Worm (Caenorhabditis elegans): ENCODE measurements around the gene sqst-4.

Gene sqst-4

ce11 chrV:16470916-16471315 is 17.4 kb upstream of the sqst-4 start, which contains the start of gene srh-138:
Gene srh-138 (minus strand): TSS chrV:16471016.
- TF ChIP-seq ztf-29 (GFP tag; IDR thresholded peaks at IDR 0.05) = no peak
- no peak for TF ChIP-seq ref-1 (GFP tag; conservative IDR thresholded peaks at IDR 0.05)
- TF ChIP-seq flt-1 (GFP tag; IDR thresholded peaks at IDR 0.05) = no peak
- no peak for TF ChIP-seq tab-1 (GFP tag; IDR thresholded peaks at IDR 0.05)

DNA sequence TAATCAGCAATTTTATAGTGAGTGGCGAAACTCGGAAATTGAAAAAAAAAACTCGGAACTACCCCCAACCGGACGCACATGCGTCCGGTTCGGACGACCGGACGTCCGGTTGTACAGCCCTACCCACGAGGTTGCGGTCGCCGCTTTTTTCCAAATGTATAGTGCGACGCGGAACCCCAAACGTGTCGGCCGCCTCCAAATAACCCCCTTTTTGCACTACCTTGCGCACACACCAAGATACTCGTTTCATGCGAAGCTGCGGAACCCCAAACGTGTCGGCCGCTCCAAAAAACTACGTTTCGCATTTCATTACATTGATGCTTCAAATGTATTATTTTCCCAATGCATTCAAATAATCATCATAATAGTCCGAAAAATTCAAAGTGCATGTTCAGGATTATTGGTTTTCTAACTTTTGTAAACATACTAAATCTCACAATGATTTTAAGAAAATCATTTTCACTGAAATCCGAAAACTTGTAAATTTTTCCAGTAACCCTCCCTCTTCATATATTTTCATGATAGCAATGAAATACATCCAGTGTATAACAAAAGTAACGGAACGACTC is 16.2 kb upstream of the sqst-4 start, which contains the start of gene srw-35:
Gene srw-35, plus strand, starts transcription at position 519 of the 569 bp plus-strand sequence.
- no peak for TF ChIP-seq ztf-29 (GFP tag; IDR thresholded peaks at IDR 0.05)
- no peak for TF ChIP-seq ztf-23 (GFP tag; IDR thresholded peaks at IDR 0.05)
- TF ChIP-seq T22C8.4 (GFP tag; IDR thresholded peaks at IDR 0.05) = no peak
- TF ChIP-seq med-1 (GFP tag; optimal IDR thresholded peaks at IDR 0.05; ENCODE audit: insufficient read depth) = no peak
- no peak for TF ChIP-seq klf-2 (GFP tag; conservative IDR thresholded peaks at IDR 0.05)
- TF ChIP-seq cog-1 (tag; optimal IDR thresholded peaks at IDR 0.05) = no peak
- no peak for TF ChIP-seq ref-1 (GFP tag; conservative IDR thresholded peaks at IDR 0.05)
- TF ChIP-seq tab-1 (GFP tag; IDR thresholded peaks at IDR 0.05) = no peak
- no peak for TF ChIP-seq flt-1 (GFP tag; IDR thresholded peaks at IDR 0.05)

DNA sequence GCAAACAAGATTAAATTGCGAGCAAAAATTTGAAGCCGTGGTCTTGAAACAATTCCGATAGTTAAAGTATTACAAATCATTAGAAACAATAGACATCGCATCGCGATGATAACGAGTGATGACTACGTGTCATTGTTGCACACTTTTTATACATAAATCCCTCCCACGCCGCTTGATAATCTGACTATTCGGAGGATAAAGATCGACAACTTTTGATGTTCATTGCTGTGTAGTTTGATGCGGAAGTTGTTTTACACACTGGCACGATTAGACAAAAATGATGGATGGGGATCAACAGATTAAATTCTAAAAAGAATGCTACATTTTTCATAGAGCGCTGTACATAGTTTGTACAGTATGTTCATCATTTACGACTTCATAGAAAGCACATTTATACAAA is 9.0 kb upstream of the sqst-4 start, which contains the start of gene T08G3.11:
Gene T08G3.11, minus strand, starts transcription at position 101 of the 400 bp plus-strand sequence.
- TF ChIP-seq ztf-29 (GFP tag; IDR thresholded peaks at IDR 0.05) (no peak), klf-2 (GFP tag; conservative IDR thresholded peaks at IDR 0.05) (no peak), flt-1 (GFP tag; IDR thresholded peaks at IDR 0.05) (no peak), med-1 (GFP tag; optimal IDR thresholded peaks at IDR 0.05; ENCODE audit: insufficient read depth) (no peak), ref-1 (GFP tag; conservative IDR thresholded peaks at IDR 0.05) (no peak), cog-1 (tag; optimal IDR thresholded peaks at IDR 0.05) (no peak), tab-1 (GFP tag; IDR thresholded peaks at IDR 0.05) (no peak), T22C8.4 (GFP tag; IDR thresholded peaks at IDR 0.05) (no peak), ztf-23 (GFP tag; IDR thresholded peaks at IDR 0.05) (no peak)

ce11 chrV:16480919-16481630 is 7.2 kb upstream of the sqst-4 start, which contains the start of the genes F57E7.4 and spig-6:
Gene F57E7.4 (minus strand): TSS chrV:16481019.
Gene spig-6 (plus strand): TSS chrV:16481580.
- no peak for TF ChIP-seq tab-1 (GFP tag; IDR thresholded peaks at IDR 0.05)
- TF ChIP-seq med-1 (GFP tag; optimal IDR thresholded peaks at IDR 0.05; ENCODE audit: insufficient read depth) = no peak
- no peak for TF ChIP-seq ztf-23 (GFP tag; IDR thresholded peaks at IDR 0.05)
- TF ChIP-seq flt-1 (GFP tag; IDR thresholded peaks at IDR 0.05) = no peak
- TF ChIP-seq klf-2 (GFP tag; conservative IDR thresholded peaks at IDR 0.05) = no peak
- TF ChIP-seq cog-1 (tag; optimal IDR thresholded peaks at IDR 0.05) = no peak
- TF ChIP-seq T22C8.4 (GFP tag; IDR thresholded peaks at IDR 0.05) = no peak
- TF ChIP-seq ztf-29 (GFP tag; IDR thresholded peaks at IDR 0.05) = no peak
- TF ChIP-seq ref-1 (GFP tag; conservative IDR thresholded peaks at IDR 0.05) = no peak

ce11 chrV:16483044-16483443 is 5.2 kb upstream of the sqst-4 start, which contains the start of gene F57E7.2:
Gene F57E7.2 (minus strand): TSS chrV:16483144.
- no peak for TF ChIP-seq ztf-29 (GFP tag; IDR thresholded peaks at IDR 0.05)
- no peak for TF ChIP-seq cog-1 (tag; optimal IDR thresholded peaks at IDR 0.05)
- no peak for TF ChIP-seq flt-1 (GFP tag; IDR thresholded peaks at IDR 0.05)
- TF ChIP-seq ztf-23 (GFP tag; IDR thresholded peaks at IDR 0.05) = no peak

DNA sequence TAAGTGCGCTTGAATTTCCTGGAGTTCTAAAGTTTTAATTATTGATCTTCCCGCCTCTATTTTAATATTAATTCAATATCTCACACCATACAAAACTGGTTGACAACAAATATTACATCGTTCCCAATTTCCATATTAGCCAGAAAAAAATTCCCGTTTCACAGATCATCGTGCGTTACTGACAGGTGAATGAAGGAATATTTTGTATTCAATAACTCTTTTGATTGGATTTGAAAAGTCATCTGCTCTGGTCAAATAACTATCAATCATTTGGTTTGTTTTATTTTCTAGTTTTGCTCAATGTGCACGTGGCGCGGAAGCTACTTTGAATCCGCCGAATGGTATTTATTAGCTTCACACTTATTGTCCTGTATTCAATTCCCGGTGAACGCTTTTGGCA is 4.6 kb upstream of the sqst-4 start, which contains the start of gene srh-139:
Gene srh-139, plus strand, starts transcription at position 301 of the 400 bp plus-strand sequence.
- TF ChIP-seq ref-1 (GFP tag; conservative IDR thresholded peaks at IDR 0.05) (no peak), klf-2 (GFP tag; conservative IDR thresholded peaks at IDR 0.05) (no peak), med-1 (GFP tag; optimal IDR thresholded peaks at IDR 0.05; ENCODE audit: insufficient read depth) (no peak), ztf-23 (GFP tag; IDR thresholded peaks at IDR 0.05) (no peak), ztf-29 (GFP tag; IDR thresholded peaks at IDR 0.05) (no peak), flt-1 (GFP tag; IDR thresholded peaks at IDR 0.05) (no peak), cog-1 (tag; optimal IDR thresholded peaks at IDR 0.05) (no peak)

- TF ChIP-seq klf-2 (GFP tag; conservative IDR thresholded peaks at IDR 0.05) = no peak
- no peak for TF ChIP-seq tab-1 (GFP tag; IDR thresholded peaks at IDR 0.05)
- TF ChIP-seq cog-1 (tag; optimal IDR thresholded peaks at IDR 0.05) = no peak
- no peak for TF ChIP-seq ztf-23 (GFP tag; IDR thresholded peaks at IDR 0.05)
- TF ChIP-seq flt-1 (GFP tag; IDR thresholded peaks at IDR 0.05) = no peak
- TF ChIP-seq ref-1 (GFP tag; conservative IDR thresholded peaks at IDR 0.05) = no peak
- no peak for TF ChIP-seq ztf-29 (GFP tag; IDR thresholded peaks at IDR 0.05)
These were observed 798 bp upstream of the sqst-4 start, which contains the start of gene Y32B12A.5 for ce11 chrV:16487474-16487873. Gene Y32B12A.5 (minus strand): TSS chrV:16487574.

ce11 chrV:16494359-16494758 is 6.1 kb downstream of the sqst-4 start, which contains the start of gene comt-2:
Gene comt-2 (minus strand): TSS chrV:16494489.
- TF ChIP-seq tab-1 (GFP tag; IDR thresholded peaks at IDR 0.05) (no peak), ref-1 (GFP tag; conservative IDR thresholded peaks at IDR 0.05) (no peak), T22C8.4 (GFP tag; IDR thresholded peaks at IDR 0.05) (no peak), cog-1 (tag; optimal IDR thresholded peaks at IDR 0.05) (no peak), ztf-29 (GFP tag; IDR thresholded peaks at IDR 0.05) (no peak), ztf-23 (GFP tag; IDR thresholded peaks at IDR 0.05) (no peak)

ce11 chrV:16497504-16497903 is 9.2 kb downstream of the sqst-4 start, which contains the start of gene srh-136:
Gene srh-136 (minus strand): TSS chrV:16497596.
- TF ChIP-seq T22C8.4 (GFP tag; IDR thresholded peaks at IDR 0.05) (no peak), ztf-29 (GFP tag; IDR thresholded peaks at IDR 0.05) (no peak), tab-1 (GFP tag; IDR thresholded peaks at IDR 0.05) (no peak), cog-1 (tag; optimal IDR thresholded peaks at IDR 0.05) (no peak), flt-1 (GFP tag; IDR thresholded peaks at IDR 0.05) (no peak), klf-2 (GFP tag; conservative IDR thresholded peaks at IDR 0.05) (no peak), ref-1 (GFP tag; conservative IDR thresholded peaks at IDR 0.05) (no peak), ztf-23 (GFP tag; IDR thresholded peaks at IDR 0.05) (no peak), med-1 (GFP tag; optimal IDR thresholded peaks at IDR 0.05; ENCODE audit: insufficient read depth) (no peak)
